Fruit fly (Drosophila melanogaster) whole organism, embryonic: ENCODE measurements around the gene CG8136.

Experiments used
- ATbp ChIP-seq: fragments of 200-800 bp; sonication (Bioruptor generic); optimal IDR thresholded peaks from 2 replicates; lab custom pipeline; 2017; ENCODE audit warnings: missing biosample characterization, mild to moderate bottlenecking, missing genetic modification characterization, missing genetic modification reagents
- Abd-B ChIP-seq: fragments of 200-800 bp; sonication (Bioruptor generic); optimal IDR thresholded peaks from 2 replicates; lab custom pipeline; 2018; ENCODE audit warnings: missing biosample characterization, mild to moderate bottlenecking, missing genetic modification characterization, moderate library complexity
- Atf3 ChIP-seq: fragments of 200-800 bp; sonication (Bioruptor generic); optimal IDR thresholded peaks from 3 replicates; lab custom pipeline; 2016; ENCODE audit warnings: missing biosample characterization, missing genetic modification characterization
- Awh ChIP-seq: fragments of 200-800 bp; sonication (Bioruptor generic); IDR thresholded peaks from 2 replicates; pipeline ENCODE4, ENCODE4 v1.3.6; 2022; ENCODE audit warnings: missing biosample characterization, missing genetic modification characterization
- B-H1 ChIP-seq: fragments of 200-800 bp; sonication (Bioruptor generic); IDR thresholded peaks from 3 replicates; pipeline ENCODE4 v1.3.6; 2022; ENCODE audit warnings: missing biosample characterization, missing genetic modification characterization
- BEAF-32 ChIP-seq: fragments of 200-800 bp; sonication (Bioruptor generic); optimal IDR thresholded peaks from 3 replicates; lab custom pipeline; 2017; ENCODE audit warnings: missing biosample characterization, missing genetic modification characterization, mild to moderate bottlenecking, moderate library complexity, missing genetic modification reagents
- CG11456 ChIP-seq: fragments of 200-800 bp; sonication (Bioruptor generic); IDR thresholded peaks from 3 replicates; pipeline ENCODE4 v1.3.6; 2022; ENCODE audit warnings: missing biosample characterization, missing genetic modification characterization
- CG12659 ChIP-seq: fragments of 200-800 bp; sonication (Bioruptor generic); optimal IDR thresholded peaks from 3 replicates; lab custom pipeline; 2017; ENCODE audit warnings: mild to moderate bottlenecking, missing biosample characterization, missing genetic modification reagents, missing genetic modification characterization
- CG17186 ChIP-seq: fragments of 200-800 bp; sonication (Bioruptor generic); optimal IDR thresholded peaks from 3 replicates; lab custom pipeline; 2017; ENCODE audit warnings: missing biosample characterization, missing genetic modification reagents, missing genetic modification characterization
- CG2678 ChIP-seq: fragments of 200-800 bp; sonication (Bioruptor generic); optimal IDR thresholded peaks from 3 replicates; lab custom pipeline; 2019; ENCODE audit warnings: missing biosample characterization, mild to moderate bottlenecking, missing genetic modification characterization, moderate library complexity
- CG3163 ChIP-seq: fragments of 200-800 bp; sonication (Bioruptor generic); optimal IDR thresholded peaks from 3 replicates; lab custom pipeline; 2016; ENCODE audit warnings: missing biosample characterization, missing genetic modification characterization
- CG32532 ChIP-seq: fragments of 200-800 bp; sonication (Bioruptor generic); IDR thresholded peaks from 2 replicates; pipeline ENCODE4 v1.3.6; 2022; ENCODE audit warnings: missing biosample characterization, missing genetic modification characterization
- CG4404 ChIP-seq: fragments of 200-800 bp; sonication (Bioruptor generic); IDR thresholded peaks from 2 replicates; pipeline ENCODE4 v1.3.6; 2022; ENCODE audit warnings: missing biosample characterization, missing genetic modification characterization
- CG4730 ChIP-seq: fragments of 200-800 bp; sonication (Bioruptor generic); IDR thresholded peaks from 2 replicates; pipeline ENCODE4 v1.3.6; 2022; ENCODE audit warnings: missing biosample characterization, missing genetic modification characterization
- CG4820 ChIP-seq: fragments of 200-800 bp; sonication (Bioruptor generic); optimal IDR thresholded peaks from 3 replicates; lab custom pipeline; 2016; ENCODE audit warnings: missing biosample characterization, missing genetic modification characterization
- E2f2 ChIP-seq: fragments of 200-800 bp; sonication (Bioruptor generic); IDR thresholded peaks from 2 replicates; pipeline ENCODE4 v1.3.6; 2022; ENCODE audit warnings: missing biosample characterization, missing genetic modification characterization
- HmgZ ChIP-seq: fragments of 200-800 bp; sonication (Bioruptor generic); optimal IDR thresholded peaks from 2 replicates; lab custom pipeline; 2018; ENCODE audit warnings: missing biosample characterization, mild to moderate bottlenecking, missing genetic modification characterization
- Hsf ChIP-seq: fragments of 200-800 bp; sonication (Bioruptor generic); optimal IDR thresholded peaks from 3 replicates; lab custom pipeline; 2016; ENCODE audit warnings: missing biosample characterization, missing genetic modification characterization
- MESR4 ChIP-seq: fragments of 200-800 bp; sonication (Bioruptor generic); optimal IDR thresholded peaks from 2 replicates; lab custom pipeline; 2018; ENCODE audit warnings: missing biosample characterization, mild to moderate bottlenecking, missing genetic modification characterization, moderate library complexity
- MTF-1 ChIP-seq: fragments of 200-800 bp; sonication (Bioruptor generic); optimal IDR thresholded peaks from 2 replicates; lab custom pipeline; 2018; ENCODE audit warnings: missing biosample characterization, mild to moderate bottlenecking, missing genetic modification characterization, borderline replicate concordance
- NC2β ChIP-seq: fragments of 200-800 bp; sonication (Bioruptor generic); optimal IDR thresholded peaks from 2 replicates; lab custom pipeline; 2016; ENCODE audit warnings: missing biosample characterization, missing genetic modification characterization
- Nf-YC ChIP-seq: fragments of 200-800 bp; optimal IDR thresholded peaks from 3 replicates; lab custom pipeline; 2019; ENCODE audit warnings: missing biosample characterization, mild to moderate bottlenecking, missing genetic modification characterization, moderate library complexity
- Pdp1 ChIP-seq, 2 experiments: fragments of 200-800 bp; sonication (Bioruptor generic); optimal IDR thresholded peaks; 3 replicates each; lab custom pipeline; 2016; ENCODE audit warnings: missing biosample characterization in 2 of 2, missing genetic modification characterization in 2 of 2, mild to moderate bottlenecking in 1 of 2, moderate library complexity in 1 of 2
- Rfx ChIP-seq: fragments of 200-800 bp; sonication (Bioruptor generic); IDR thresholded peaks from 2 replicates; pipeline ENCODE4 v1.3.6; 2022; ENCODE audit warnings: missing biosample characterization, missing genetic modification characterization
- Six4 ChIP-seq: fragments of 200-800 bp; sonication (Bioruptor generic); optimal IDR thresholded peaks from 2 replicates; lab custom pipeline; 2016; ENCODE audit warnings: missing biosample characterization, missing genetic modification characterization
- Stat92E ChIP-seq, 3 experiments: fragments of >200 bp in 2 of 3; fragments of 200-800 bp in 1 of 3; sonication (Bioruptor generic) in 1 of 3; optimal IDR thresholded peaks; 2 replicates each; lab custom pipeline; 2017 to 2019; ENCODE audit warnings: missing biosample characterization in 3 of 3, missing genetic modification characterization in 3 of 3, mild to moderate bottlenecking in 1 of 3, moderate library complexity in 1 of 3
- Tbp ChIP-seq: fragments of >200 bp; optimal IDR thresholded peaks from 2 replicates; lab custom pipeline; 2018; ENCODE audit warnings: missing biosample characterization, missing genetic modification characterization
- cas ChIP-seq: fragments of 200-800 bp; sonication (Bioruptor generic); IDR thresholded peaks from 2 replicates; pipeline ENCODE4 v1.3.6; 2022; ENCODE audit warnings: missing biosample characterization, missing genetic modification characterization
- cato ChIP-seq: fragments of 200-800 bp; sonication (Bioruptor generic); optimal IDR thresholded peaks from 2 replicates; lab custom pipeline; 2016; ENCODE audit warnings: missing biosample characterization, missing genetic modification characterization, borderline replicate concordance
- chif ChIP-seq, 2 experiments: fragments of 200-800 bp; sonication (Bioruptor generic); optimal IDR thresholded peaks; 3 replicates each; lab custom pipeline; 2016; ENCODE audit warnings: missing biosample characterization in 2 of 2, missing genetic modification characterization in 2 of 2
- dimm ChIP-seq: fragments of 200-800 bp; sonication (Bioruptor generic); IDR thresholded peaks from 2 replicates; pipeline ENCODE4 v1.3.6; 2022; ENCODE audit warnings: missing biosample characterization, missing genetic modification characterization
- esg ChIP-seq: fragments of 200-800 bp; sonication (Bioruptor generic); conservative IDR thresholded peaks from 2 replicates; pipeline ENCODE4 v1.3.6; 2022; ENCODE audit warnings: missing biosample characterization, missing genetic modification characterization
- eyg ChIP-seq: fragments of 200-800 bp; sonication (Bioruptor generic); optimal IDR thresholded peaks from 3 replicates; lab custom pipeline; 2016; ENCODE audit warnings: missing biosample characterization, missing genetic modification characterization
- gfzf ChIP-seq: fragments of 200-800 bp; sonication (Bioruptor generic); optimal IDR thresholded peaks from 2 replicates; lab custom pipeline; 2016; ENCODE audit warnings: missing biosample characterization, mild to moderate bottlenecking, missing genetic modification characterization, moderate library complexity
- insv ChIP-seq, 2 experiments: fragments of 200-800 bp; sonication (Bioruptor generic); optimal IDR thresholded peaks; 3 replicates each; lab custom pipeline; 2016 to 2018; ENCODE audit warnings: missing biosample characterization in 2 of 2, missing genetic modification characterization in 2 of 2
- maf-S ChIP-seq: fragments of 200-800 bp; sonication (Bioruptor generic); optimal IDR thresholded peaks from 2 replicates; lab custom pipeline; 2016; ENCODE audit warnings: missing biosample characterization, missing genetic modification characterization
- org-1 ChIP-seq: fragments of 200-800 bp; sonication (Bioruptor generic); optimal IDR thresholded peaks from 2 replicates; lab custom pipeline; 2017; ENCODE audit warnings: missing biosample characterization, missing genetic modification characterization
- pan ChIP-seq, 4 experiments: fragments of >200 bp in 3 of 4; fragments of 200-800 bp in 1 of 4; sonication (Bioruptor generic) in 1 of 4; optimal IDR thresholded peaks in 3 of 4; IDR thresholded peaks in 1 of 4; 2 replicates each; pipeline versions ENCODE4 v1.3.6 to Lab custom; 2017 to 2022; ENCODE audit warnings: missing biosample characterization in 2 of 4, missing genetic modification characterization in 2 of 4, mixed read lengths in 1 of 4
- pum ChIP-seq: fragments of 200-800 bp; sonication (Bioruptor generic); optimal IDR thresholded peaks from 2 replicates; lab custom pipeline; 2016; ENCODE audit warnings: missing biosample characterization, missing genetic modification characterization
- pzg ChIP-seq: fragments of 200-800 bp; sonication (Bioruptor generic); optimal IDR thresholded peaks from 3 replicates; lab custom pipeline; 2018; ENCODE audit warnings: missing biosample characterization, mild to moderate bottlenecking, missing genetic modification characterization, moderate library complexity
- shn ChIP-seq: fragments of 200-800 bp; sonication (Bioruptor generic); optimal IDR thresholded peaks from 3 replicates; lab custom pipeline; 2016; ENCODE audit warnings: missing biosample characterization, missing genetic modification characterization
- sr ChIP-seq: fragments of 200-800 bp; sonication (Bioruptor generic); IDR thresholded peaks from 3 replicates; pipeline ENCODE4 v1.3.6; 2022; ENCODE audit warnings: missing biosample characterization, missing genetic modification characterization
- tap ChIP-seq: fragments of 200-800 bp; optimal IDR thresholded peaks from 3 replicates; lab custom pipeline; 2019; ENCODE audit warnings: missing biosample characterization, mild to moderate bottlenecking, missing genetic modification characterization, moderate library complexity
- tll ChIP-seq, 2 experiments: fragments of 200-800 bp in 1 of 2; fragments of >200 bp in 1 of 2; sonication (Bioruptor generic) in 1 of 2; optimal IDR thresholded peaks; 2 replicates each; lab custom pipeline; 2017 to 2019; ENCODE audit warnings: missing biosample characterization in 2 of 2, missing genetic modification characterization in 2 of 2, mild to moderate bottlenecking in 1 of 2, moderate library complexity in 1 of 2
- ttk ChIP-seq: fragments of 200-800 bp; sonication (Bioruptor generic); IDR thresholded peaks from 2 replicates; pipeline ENCODE4 v2.1.2; 2022; ENCODE audit warnings: missing biosample characterization, missing genetic modification characterization
- zfh1 ChIP-seq: fragments of 200-800 bp; sonication (Bioruptor generic); IDR thresholded peaks from 3 replicates; pipeline ENCODE4 v1.3.6; 2022; ENCODE audit warnings: missing biosample characterization, missing genetic modification characterization

The CG8136 gene

DNA sequence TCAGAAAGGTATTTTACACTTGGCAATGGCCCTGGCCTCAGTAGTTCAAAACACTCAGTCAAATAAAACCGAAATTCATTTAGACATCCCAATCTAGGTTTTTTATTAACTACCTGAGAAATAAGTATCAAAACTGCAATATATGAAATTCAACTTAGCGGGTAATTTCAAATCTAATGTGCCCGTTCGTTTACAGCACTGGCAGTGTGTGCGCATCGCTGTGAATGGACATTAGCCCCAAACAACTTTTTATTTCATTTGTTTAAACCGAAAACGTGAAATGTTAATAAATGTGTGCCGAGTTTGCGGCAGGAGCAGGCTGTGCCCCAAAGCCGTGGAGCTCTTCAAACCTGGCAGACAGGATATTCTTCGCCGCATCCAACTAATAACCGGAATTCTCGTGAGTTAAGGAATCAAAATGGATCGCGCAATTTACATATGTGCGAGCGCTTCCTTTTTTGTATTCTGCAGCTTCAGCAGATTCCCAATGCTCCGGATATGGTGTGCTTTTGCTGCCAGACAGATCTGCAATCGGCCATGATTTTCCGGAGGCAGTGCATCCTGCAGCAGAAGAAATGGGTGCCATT, 1.9 kb downstream of the CG8136 start, which contains the start of gene nom (continued):
- TF ChIP-seq Rfx (GFP tag; lab: Robert Waterston, UW) (peak; percentile 31; the same call in 1 of the 2 replicates), Tbp (GFP tag; lab: Kevin White, UChicago) (no peak), esg (GFP tag; lab: Robert Waterston, UW) (no peak), cas (no peak), gfzf (peak; percentile 17), Pdp1 (GFP tag; optimal IDR thresholded peaks at IDR 0.05; lab: Kevin White, UChicago) (peak in 1 of 2 experiments; percentile 49)
- TF ChIP-seq, all 482 proteins: peak for 25

DNA sequence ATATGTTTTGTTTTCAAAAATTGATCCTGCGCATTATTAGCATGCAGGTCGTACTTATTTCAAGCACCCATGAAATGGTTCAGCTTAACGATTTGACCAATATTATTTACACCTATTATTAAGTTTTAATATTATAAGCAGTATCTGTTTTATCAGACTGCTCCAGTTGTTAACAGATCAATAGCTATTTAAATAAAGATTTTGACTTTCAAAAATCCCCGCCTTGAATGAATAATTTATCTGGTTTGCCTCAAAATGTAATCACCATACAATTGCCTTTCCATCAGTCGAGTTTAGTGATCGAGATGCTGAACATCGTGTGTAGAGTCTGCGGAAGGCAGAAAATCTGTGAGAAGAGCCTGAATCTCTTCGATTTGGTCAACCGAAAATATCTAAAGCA, 4.0 kb downstream of the CG8136 start, which contains the start of gene ouib:
ouib (plus strand) TSS at position 301 of the 400 bp plus-strand sequence.
- TF ChIP-seq CG11456 (GFP tag; lab: Robert Waterston, UW), result no peak
- TF ChIP-seq tap (tag; lab: Kevin White, UChicago), result no peak
- TF ChIP-seq dimm (GFP tag; lab: Robert Waterston, UW), result no peak
- no peak for TF ChIP-seq CG3163
- no peak for TF ChIP-seq org-1 (GFP tag; lab: Kevin White, UChicago)
- TF ChIP-seq CG4404 (GFP tag; lab: Robert Waterston, UW), result no peak
- TF ChIP-seq maf-S (GFP tag; lab: Kevin White, UChicago), result no peak
- no peak for TF ChIP-seq pum (GFP tag; lab: Kevin White, UChicago)
- no peak for TF ChIP-seq Six4 (GFP tag; lab: Kevin White, UChicago)

- TF ChIP-seq Six4 (GFP tag; lab: Kevin White, UChicago), result no peak
- no peak for TF ChIP-seq CG17186 (GFP tag; lab: Kevin White, UChicago)
- no peak for TF ChIP-seq CG2678
- no peak for TF ChIP-seq B-H1 (GFP tag; lab: Robert Waterston, UW)
- TF ChIP-seq CG4820 (GFP tag; lab: Kevin White, UChicago), result no peak
- TF ChIP-seq insv (GFP tag; optimal IDR thresholded peaks at IDR 0.05; lab: Kevin White, UChicago), result peak in 1 of 2 experiments; percentile 90
- TF ChIP-seq HmgZ (tag; lab: Kevin White, UChicago), result peak; percentile 27
- TF ChIP-seq ttk (GFP tag; lab: Robert Waterston, UW), result no peak
- no peak for TF ChIP-seq tll (GFP tag; optimal IDR thresholded peaks at IDR 0.05; lab: Kevin White, UChicago)
- 0 out of 2 replicates have a peak, but pooled peaks have one; percentile 15 for TF ChIP-seq Rfx (GFP tag; lab: Robert Waterston, UW)
- TF ChIP-seq ATbp (GFP tag; lab: Kevin White, UChicago), result no peak
- TF ChIP-seq Nf-YC (tag; lab: Kevin White, UChicago), result no peak
- TF ChIP-seq dimm (GFP tag; lab: Robert Waterston, UW), result no peak
- no peak for TF ChIP-seq chif (GFP tag; optimal IDR thresholded peaks at IDR 0.05; lab: Kevin White, UChicago)
- TF ChIP-seq MTF-1, result no peak
- TF ChIP-seq CG4730, result no peak
- no peak for TF ChIP-seq NC2β (GFP tag; lab: Kevin White, UChicago)
- TF ChIP-seq pan (optimal IDR thresholded peaks at IDR 0.05; lab: Kevin White, UChicago), result no peak
- TF ChIP-seq pan (GFP tag; optimal IDR thresholded peaks at IDR 0.05 in 1 of 2, IDR thresholded peaks at IDR 0.05 in 1 of 2), result no peak
- TF ChIP-seq Hsf, result no peak
- TF ChIP-seq zfh1 (GFP tag; lab: Robert Waterston, UW), result no peak
- peak; percentile 68 for TF ChIP-seq E2f2 (GFP tag; lab: Robert Waterston, UW)
- no peak for TF ChIP-seq BEAF-32
- TF ChIP-seq Atf3 (GFP tag; lab: Kevin White, UChicago), result no peak
- TF ChIP-seq cato, result no peak
- TF ChIP-seq Awh, result no peak
- no peak for TF ChIP-seq shn (GFP tag; lab: Kevin White, UChicago)
- TF ChIP-seq Stat92E (GFP tag; optimal IDR thresholded peaks at IDR 0.05; lab: Kevin White, UChicago), result no peak
- peak; percentile 8 for TF ChIP-seq MESR4 (GFP tag; lab: Kevin White, UChicago)
- no peak for TF ChIP-seq Abd-B
- TF ChIP-seq CG12659, result no peak
- TF ChIP-seq pzg (GFP tag; lab: Kevin White, UChicago), result peak; percentile 44
- TF ChIP-seq sr (GFP tag; lab: Robert Waterston, UW), result no peak
- TF ChIP-seq eyg, result no peak
- TF ChIP-seq CG32532 (GFP tag; lab: Robert Waterston, UW), result no peak
Observed at dm6 chr3R:8726632-8727031, 5.5 kb downstream of the CG8136 start, which contains the start of gene CG8159. Gene CG8159, plus strand, starts transcription at chr3R:8726854.
